Fruit fly (Drosophila melanogaster) whole organism, embryonic: Measurements from ENCODE around the gene Edg78E.
A peak's percentile ranks its signal among the peaks of the same experiment; 100 is the strongest.

Source experiments
- Adf1 ChIP-seq: fragments of 200-800 bp; sonication (Bioruptor generic); IDR thresholded peaks from 2 replicates; pipeline ENCODE4 v1.3.6; 2022; ENCODE audit warnings: missing biosample characterization, missing genetic modification characterization
- Awh ChIP-seq: fragments of 200-800 bp; sonication (Bioruptor generic); IDR thresholded peaks from 2 replicates; pipeline ENCODE4, ENCODE4 v1.3.6; 2022; ENCODE audit warnings: missing biosample characterization, missing genetic modification characterization
- B-H1 ChIP-seq: fragments of 200-800 bp; sonication (Bioruptor generic); IDR thresholded peaks from 3 replicates; pipeline ENCODE4 v1.3.6; 2022; ENCODE audit warnings: missing biosample characterization, missing genetic modification characterization
- CG10274 ChIP-seq: fragments of 200-800 bp; sonication (Bioruptor generic); optimal IDR thresholded peaks from 3 replicates; lab custom pipeline; 2017; ENCODE audit warnings: missing biosample characterization, mild to moderate bottlenecking, missing genetic modification characterization
- CG11247 ChIP-seq: fragments of 200-800 bp; sonication (Bioruptor generic); IDR thresholded peaks from 2 replicates; pipeline ENCODE4 v1.3.6; 2022; ENCODE audit warnings: missing biosample characterization, missing genetic modification characterization
- CG11560 ChIP-seq: fragments of 200-800 bp; sonication (Bioruptor generic); IDR thresholded peaks from 3 replicates; pipeline ENCODE4 v1.3.6; 2022; ENCODE audit warnings: missing biosample characterization, missing genetic modification characterization
- CG11696 ChIP-seq: fragments of 200-800 bp; sonication (Bioruptor generic); IDR thresholded peaks from 2 replicates; pipeline ENCODE4 v1.3.6; 2022; ENCODE audit warnings: missing biosample characterization, missing genetic modification characterization
- CG15514 ChIP-seq: fragments of 200-800 bp; sonication (Bioruptor generic); optimal IDR thresholded peaks from 3 replicates; lab custom pipeline; 2017; ENCODE audit warnings: missing biosample characterization, missing genetic modification characterization, mild to moderate bottlenecking, moderate library complexity, missing genetic modification reagents
- CG17359 ChIP-seq: fragments of 200-800 bp; sonication (Bioruptor generic); optimal IDR thresholded peaks from 3 replicates; lab custom pipeline; 2018; ENCODE audit warnings: missing biosample characterization, mild to moderate bottlenecking, missing genetic modification characterization, moderate library complexity
- CG17802 ChIP-seq: fragments of 200-800 bp; sonication (Bioruptor generic); optimal IDR thresholded peaks from 2 replicates; lab custom pipeline; 2018; ENCODE audit warnings: missing biosample characterization, mild to moderate bottlenecking, missing genetic modification characterization, moderate library complexity
- CG17912 ChIP-seq: fragments of 200-800 bp; sonication (Bioruptor generic); optimal IDR thresholded peaks from 2 replicates; lab custom pipeline; 2018; ENCODE audit warnings: missing biosample characterization, mild to moderate bottlenecking, missing genetic modification characterization
- CG30403 ChIP-seq: fragments of 200-800 bp; sonication (Bioruptor generic); optimal IDR thresholded peaks from 3 replicates; lab custom pipeline; 2016; ENCODE audit warnings: missing biosample characterization, missing genetic modification characterization
- CG3407 ChIP-seq: fragments of 200-800 bp; sonication (Bioruptor generic); optimal IDR thresholded peaks from 2 replicates; lab custom pipeline; 2018; ENCODE audit warnings: missing biosample characterization, mild to moderate bottlenecking, missing genetic modification characterization
- CG6254 ChIP-seq: fragments of 200-800 bp; sonication (Bioruptor generic); optimal IDR thresholded peaks from 3 replicates; lab custom pipeline; 2017; ENCODE audit warnings: mild to moderate bottlenecking, missing biosample characterization, missing genetic modification reagents, missing genetic modification characterization
- CG6272 ChIP-seq: fragments of 200-800 bp; sonication (Bioruptor generic); IDR thresholded peaks from 2 replicates; pipeline ENCODE4 v1.3.6; 2022; ENCODE audit warnings: missing biosample characterization, missing genetic modification characterization
- CG7556 ChIP-seq: fragments of 200-800 bp; sonication (Bioruptor generic); optimal IDR thresholded peaks from 2 replicates; lab custom pipeline; 2017; ENCODE audit warnings: missing biosample characterization, mild to moderate bottlenecking, missing genetic modification characterization
- CG9215 ChIP-seq: fragments of 200-800 bp; sonication (Bioruptor generic); IDR thresholded peaks from 2 replicates; pipeline ENCODE4 v1.3.6; 2022; ENCODE audit warnings: missing biosample characterization, missing genetic modification characterization
- D19B ChIP-seq: fragments of 200-800 bp; sonication (Bioruptor generic); optimal IDR thresholded peaks from 2 replicates; lab custom pipeline; 2017; ENCODE audit warnings: missing biosample characterization, mild to moderate bottlenecking, missing genetic modification characterization
- Dip3 ChIP-seq: fragments of 200-800 bp; sonication (Bioruptor generic); optimal IDR thresholded peaks from 3 replicates; lab custom pipeline; 2016; ENCODE audit warnings: missing biosample characterization, missing genetic modification characterization
- Dll ChIP-seq: fragments of 200-800 bp; sonication (Bioruptor generic); IDR thresholded peaks from 4 replicates; pipeline ENCODE4 v1.3.6; 2022; ENCODE audit warnings: missing biosample characterization, missing genetic modification characterization; ENCODE audit not compliant: partially characterized antibody
- E2f2 ChIP-seq: fragments of 200-800 bp; sonication (Bioruptor generic); IDR thresholded peaks from 2 replicates; pipeline ENCODE4 v1.3.6; 2022; ENCODE audit warnings: missing biosample characterization, missing genetic modification characterization
- Hr3 ChIP-seq: fragments of 200-800 bp; sonication (Bioruptor generic); optimal IDR thresholded peaks from 3 replicates; lab custom pipeline; 2016; ENCODE audit warnings: missing biosample characterization, missing genetic modification characterization
- Hr78 ChIP-seq, 2 experiments: fragments of 200-800 bp in 1 of 2; fragments of >200 bp in 1 of 2; sonication (Bioruptor generic) in 1 of 2; optimal IDR thresholded peaks; 2 replicates each; lab custom pipeline; 2017 to 2019; ENCODE audit warnings: missing biosample characterization in 2 of 2, missing genetic modification characterization in 2 of 2, mild to moderate bottlenecking in 1 of 2, moderate library complexity in 1 of 2
- MBD-R2 ChIP-seq: fragments of 200-800 bp; sonication (Bioruptor generic); IDR thresholded peaks from 2 replicates; pipeline ENCODE4 v1.3.6; 2022; ENCODE audit warnings: missing biosample characterization, missing genetic modification characterization
- Mes4 ChIP-seq: fragments of 200-800 bp; sonication (Bioruptor generic); optimal IDR thresholded peaks from 2 replicates; lab custom pipeline; 2016; ENCODE audit warnings: missing biosample characterization, missing genetic modification characterization
- NC2β ChIP-seq: fragments of 200-800 bp; sonication (Bioruptor generic); optimal IDR thresholded peaks from 2 replicates; lab custom pipeline; 2016; ENCODE audit warnings: missing biosample characterization, missing genetic modification characterization
- Nf-YB ChIP-seq: fragments of 200-800 bp; sonication (Bioruptor generic); optimal IDR thresholded peaks from 3 replicates; lab custom pipeline; 2019; ENCODE audit warnings: missing biosample characterization, mild to moderate bottlenecking, missing genetic modification characterization, moderate library complexity
- NfI ChIP-seq: fragments of 200-800 bp; sonication (Bioruptor generic); optimal IDR thresholded peaks from 3 replicates; lab custom pipeline; 2018; ENCODE audit warnings: missing biosample characterization, mild to moderate bottlenecking, missing genetic modification characterization, moderate library complexity
- cato ChIP-seq: fragments of 200-800 bp; sonication (Bioruptor generic); optimal IDR thresholded peaks from 2 replicates; lab custom pipeline; 2016; ENCODE audit warnings: missing biosample characterization, missing genetic modification characterization, borderline replicate concordance
- chm ChIP-seq: fragments of 200-800 bp; sonication (Bioruptor generic); IDR thresholded peaks from 2 replicates; pipeline ENCODE4 v1.3.6; 2022; ENCODE audit warnings: missing biosample characterization, missing genetic modification characterization
- dimm ChIP-seq: fragments of 200-800 bp; sonication (Bioruptor generic); IDR thresholded peaks from 2 replicates; pipeline ENCODE4 v1.3.6; 2022; ENCODE audit warnings: missing biosample characterization, missing genetic modification characterization
- gem ChIP-seq: fragments of 200-800 bp; sonication (Bioruptor generic); optimal IDR thresholded peaks from 2 replicates; lab custom pipeline; 2019; ENCODE audit warnings: missing biosample characterization, mild to moderate bottlenecking, missing genetic modification characterization, moderate library complexity
- gt ChIP-seq: fragments of 200-800 bp; sonication (Bioruptor generic); IDR thresholded peaks from 2 replicates; pipeline ENCODE4 v1.3.6; 2022; ENCODE audit warnings: missing biosample characterization, missing genetic modification characterization
- her ChIP-seq: fragments of 200-800 bp; sonication (Bioruptor generic); optimal IDR thresholded peaks from 2 replicates; lab custom pipeline; 2016; ENCODE audit warnings: missing biosample characterization, missing genetic modification characterization
- hth ChIP-seq: fragments of >200 bp; optimal IDR thresholded peaks from 2 replicates; lab custom pipeline; 2017; ENCODE audit warnings: inconsistent platforms
- insv ChIP-seq, 2 experiments: fragments of 200-800 bp; sonication (Bioruptor generic); optimal IDR thresholded peaks; 3 replicates each; lab custom pipeline; 2016 to 2018; ENCODE audit warnings: missing biosample characterization in 2 of 2, missing genetic modification characterization in 2 of 2
- nerfin-1 ChIP-seq: fragments of 200-800 bp; sonication (Bioruptor generic); optimal IDR thresholded peaks from 3 replicates; lab custom pipeline; 2019; ENCODE audit warnings: missing biosample characterization, mild to moderate bottlenecking, missing genetic modification characterization, moderate library complexity
- nerfin-2 ChIP-seq: fragments of 200-800 bp; sonication (Bioruptor generic); IDR thresholded peaks from 2 replicates; pipeline ENCODE4 v1.3.6; 2022; ENCODE audit warnings: missing biosample characterization, missing genetic modification characterization; ENCODE audit not compliant: partially characterized antibody
- pzg ChIP-seq: fragments of 200-800 bp; sonication (Bioruptor generic); optimal IDR thresholded peaks from 3 replicates; lab custom pipeline; 2018; ENCODE audit warnings: missing biosample characterization, mild to moderate bottlenecking, missing genetic modification characterization, moderate library complexity
- ranshi ChIP-seq: fragments of 200-800 bp; sonication (Bioruptor generic); IDR thresholded peaks from 2 replicates; pipeline ENCODE4 v1.3.6; 2022; ENCODE audit warnings: missing biosample characterization, missing genetic modification characterization
- repo ChIP-seq: fragments of 200-800 bp; sonication (Bioruptor generic); optimal IDR thresholded peaks from 2 replicates; lab custom pipeline; 2016; ENCODE audit warnings: missing biosample characterization, missing genetic modification characterization
- salm ChIP-seq: fragments of 200-800 bp; sonication (Bioruptor generic); optimal IDR thresholded peaks from 2 replicates; lab custom pipeline; 2018; ENCODE audit warnings: missing biosample characterization, mild to moderate bottlenecking, missing genetic modification characterization
- scrt ChIP-seq: fragments of 200-800 bp; sonication (Bioruptor generic); optimal IDR thresholded peaks from 2 replicates; lab custom pipeline; 2018; ENCODE audit warnings: missing biosample characterization, mild to moderate bottlenecking, missing genetic modification characterization, moderate library complexity
- seq ChIP-seq: fragments of 200-800 bp; sonication (Bioruptor generic); IDR thresholded peaks from 2 replicates; pipeline ENCODE4 v1.3.6; 2022; ENCODE audit warnings: missing biosample characterization, missing genetic modification characterization
- stwl ChIP-seq: fragments of 200-800 bp; sonication (Bioruptor generic); optimal IDR thresholded peaks from 3 replicates; lab custom pipeline; 2018; ENCODE audit warnings: missing biosample characterization, mild to moderate bottlenecking, missing genetic modification characterization, moderate library complexity
- tll ChIP-seq, 2 experiments: fragments of 200-800 bp in 1 of 2; fragments of >200 bp in 1 of 2; sonication (Bioruptor generic) in 1 of 2; optimal IDR thresholded peaks; 2 replicates each; lab custom pipeline; 2017 to 2019; ENCODE audit warnings: missing biosample characterization in 2 of 2, missing genetic modification characterization in 2 of 2, mild to moderate bottlenecking in 1 of 2, moderate library complexity in 1 of 2
- twi ChIP-seq: fragments of 200-800 bp; optimal IDR thresholded peaks from 2 replicates; lab custom pipeline; 2019; ENCODE audit warnings: missing biosample characterization, mild to moderate bottlenecking, missing genetic modification characterization, moderate library complexity
- wdn ChIP-seq: fragments of 200-800 bp; sonication (Bioruptor generic); IDR thresholded peaks from 2 replicates; pipeline ENCODE4 v1.3.6; 2022; ENCODE audit warnings: missing biosample characterization, missing genetic modification characterization

The Edg78E gene

DNA sequence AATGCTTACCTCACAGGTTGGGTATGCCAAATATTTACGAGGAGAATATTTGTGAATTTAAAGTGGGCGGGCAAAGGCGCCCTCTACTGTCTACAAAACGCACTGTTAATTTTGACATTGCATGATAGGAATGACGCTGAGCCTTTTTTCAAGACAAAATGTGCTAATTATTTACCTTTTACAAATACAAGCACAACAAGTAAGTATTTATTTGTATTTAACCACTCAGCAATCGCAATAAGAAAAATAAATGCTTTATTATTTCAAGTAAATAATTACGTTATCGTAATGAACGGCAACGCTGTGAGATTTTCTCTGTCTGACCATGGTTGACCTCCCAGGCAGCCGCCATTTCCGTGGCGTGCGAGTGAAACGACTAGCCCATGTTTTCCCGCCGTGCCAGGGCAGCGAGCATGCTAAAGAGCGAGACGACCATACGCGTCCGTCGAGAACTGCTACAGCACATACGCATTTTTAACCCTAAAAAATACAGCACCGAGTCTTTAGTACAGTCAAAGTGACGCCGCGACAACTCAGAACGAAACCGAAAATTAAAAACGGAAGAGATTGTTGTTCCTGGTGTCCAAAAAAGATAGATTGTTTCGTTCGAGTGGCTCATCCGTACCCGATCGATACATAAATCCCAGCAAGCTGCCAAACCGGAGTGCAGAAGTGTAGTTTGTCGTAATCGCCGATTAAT is 11.8 kb downstream of the Edg78E start, which contains the start of the genes CG12974 and pzg (continued):
- peak; percentile 79 for TF ChIP-seq Mes4 (GFP tag; lab: Kevin White, UChicago)
- TF ChIP-seq scrt (GFP tag; lab: Kevin White, UChicago) = peak; percentile 45
- peak; percentile 85 for TF ChIP-seq gt
- TF ChIP-seq MBD-R2 (GFP tag; lab: Robert Waterston, UW) = peak; percentile 72; the same call in 1 of the 2 replicates
- peak; percentile 66 for TF ChIP-seq Nf-YB
- peak; percentile 80 for TF ChIP-seq NC2β (GFP tag; lab: Kevin White, UChicago)
- peak; percentile 61; the same call in 1 of the 2 replicates for TF ChIP-seq ranshi (GFP tag; lab: Robert Waterston, UW)
- peak; percentile 41 for TF ChIP-seq CG10274 (GFP tag; lab: Kevin White, UChicago)
- peak; percentile 65; the same call in 2 of the 3 replicates for TF ChIP-seq CG11560 (tag; lab: Robert Waterston, UW)
- TF ChIP-seq CG6254 = no peak
- peak; percentile 94 for TF ChIP-seq E2f2 (GFP tag; lab: Robert Waterston, UW)
- peak; percentile 88 for TF ChIP-seq Hr3
- TF ChIP-seq Dip3 = peak; percentile 80
- no peak for TF ChIP-seq hth
- TF ChIP-seq CG17802 (tag; lab: Kevin White, UChicago) = peak; percentile 79
- peak; percentile 78 for TF ChIP-seq nerfin-1 (tag; lab: Kevin White, UChicago)
- peak; percentile 63 for TF ChIP-seq twi
- TF ChIP-seq B-H1 (GFP tag; lab: Robert Waterston, UW) = peak; percentile 79
- TF ChIP-seq NfI (GFP tag; lab: Kevin White, UChicago) = peak; percentile 80
- peak; percentile 51 for TF ChIP-seq repo (GFP tag; lab: Kevin White, UChicago)
- TF ChIP-seq CG9215 = peak; percentile 84
- TF ChIP-seq D19B = peak; percentile 42
- TF ChIP-seq insv (GFP tag; optimal IDR thresholded peaks at IDR 0.05; lab: Kevin White, UChicago) = peak in 1 of 2 experiments; percentile 42
- peak; percentile 75 for TF ChIP-seq CG17912
- TF ChIP-seq Adf1 = peak; percentile 54
- TF ChIP-seq dimm (GFP tag; lab: Robert Waterston, UW) = peak; percentile 44; the same call in 1 of the 2 replicates
- peak; percentile 21; the same call in 1 of the 2 replicates for TF ChIP-seq Awh (GFP tag; lab: Robert Waterston, UW)
- TF ChIP-seq salm (tag; lab: Kevin White, UChicago) = peak; percentile 15
- peak; percentile 73 for TF ChIP-seq CG11247 (GFP tag; lab: Robert Waterston, UW)
- TF ChIP-seq CG6272 (GFP tag; lab: Robert Waterston, UW) = peak; percentile 90
- TF ChIP-seq cato = peak; percentile 49
- TF ChIP-seq CG3407 = peak; percentile 59
- TF ChIP-seq nerfin-2 = peak; percentile 71
- TF ChIP-seq Hr78 (GFP tag; optimal IDR thresholded peaks at IDR 0.05; lab: Kevin White, UChicago) = peak in 1 of 2 experiments; percentile 39
- TF ChIP-seq CG17359 (tag; lab: Kevin White, UChicago) = peak; percentile 54
- peak; percentile 69; the same call in 3 of the 4 replicates for TF ChIP-seq Dll (GFP tag; lab: Robert Waterston, UW)
- peak; percentile 65 for TF ChIP-seq CG15514 (GFP tag; lab: Kevin White, UChicago)
- TF ChIP-seq CG30403 (GFP tag; lab: Kevin White, UChicago) = peak; percentile 93
- TF ChIP-seq chm = peak; percentile 84
- TF ChIP-seq tll (GFP tag; optimal IDR thresholded peaks at IDR 0.05; lab: Kevin White, UChicago) = peak; percentile 37 to 71
- no peak for TF ChIP-seq her
- peak; percentile 96 for TF ChIP-seq pzg
- TF ChIP-seq CG7556 = peak; percentile 61
- peak; percentile 96 for TF ChIP-seq gem (tag; lab: Kevin White, UChicago)
- TF ChIP-seq CG11696 (GFP tag; lab: Robert Waterston, UW) = no peak
- peak; percentile 65; the same call in 1 of the 2 replicates for TF ChIP-seq wdn
- TF ChIP-seq seq = peak; percentile 75
- peak; percentile 61 for TF ChIP-seq stwl (tag; lab: Kevin White, UChicago)
